Fruit fly (Drosophila melanogaster) Kc167 (cell line): ENCODE measurements around the gene Cpr5C.

ENCODE experiments used
- h ChIP-seq: fragments of >200 bp; optimal IDR thresholded peaks from 3 replicates; lab custom pipeline; 2018; ENCODE audit warnings: missing external identifiers
- psq ChIP-seq: fragments of >200 bp; optimal IDR thresholded peaks from 2 replicates; lab custom pipeline; 2017; ENCODE audit warnings: missing external identifiers
- ttk ChIP-seq: sonication (Bioruptor generic); optimal IDR thresholded peaks from 2 replicates; lab custom pipeline; 2017; ENCODE audit warnings: missing external identifiers

DNA sequence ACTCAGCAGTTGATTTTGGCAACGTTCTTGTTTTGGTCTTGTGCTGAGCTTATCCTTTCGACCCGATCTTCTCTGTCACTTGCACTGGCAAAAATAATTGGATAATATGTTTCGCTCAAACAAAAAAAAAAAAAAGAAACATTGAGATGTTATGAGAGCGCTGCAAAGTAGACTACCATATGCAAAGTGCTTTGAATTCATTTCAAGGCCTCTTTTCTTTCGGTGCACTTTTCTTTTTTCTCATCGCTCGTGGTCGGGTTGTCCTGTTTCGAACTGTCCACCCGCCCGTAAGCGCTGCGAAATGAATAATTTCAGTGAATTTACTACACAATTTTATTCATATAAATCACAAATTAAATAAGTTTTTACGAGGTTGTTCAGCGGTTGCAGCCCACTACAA is 15.5 kb downstream of the Cpr5C start:
- no peak for TF ChIP-seq h (lab: Kevin White, UChicago)
- no peak for TF ChIP-seq ttk
- no peak for TF ChIP-seq psq (lab: Kevin White, UChicago)
